Fruit fly (Drosophila melanogaster) whole organism, adult: ENCODE results near the gene mino.

ENCODE experiments used
- CG11617 ChIP-seq: fragments of 200-800 bp; sonication (Bioruptor generic); optimal IDR thresholded peaks from 2 replicates; lab custom pipeline; 2017; ENCODE audit warnings: mild to moderate bottlenecking, missing biosample characterization, missing genetic modification reagents, missing genetic modification characterization
- CG12768 ChIP-seq: fragments of 200-800 bp; sonication (Bioruptor generic); optimal IDR thresholded peaks from 2 replicates; lab custom pipeline; 2017; ENCODE audit warnings: missing biosample characterization, missing genetic modification characterization, mild to moderate bottlenecking, moderate library complexity, missing genetic modification reagents
- CG14711 ChIP-seq: fragments of 200-800 bp; sonication (Bioruptor generic); optimal IDR thresholded peaks from 2 replicates; lab custom pipeline; 2018; ENCODE audit warnings: missing biosample characterization, mild to moderate bottlenecking, missing genetic modification characterization, moderate library complexity
- CG1620 ChIP-seq: fragments of 200-800 bp; sonication (Bioruptor generic); optimal IDR thresholded peaks from 2 replicates; lab custom pipeline; 2016; ENCODE audit warnings: missing biosample characterization, missing genetic modification characterization
- CG33017 ChIP-seq: fragments of 200-800 bp; sonication (Bioruptor generic); optimal IDR thresholded peaks from 2 replicates; lab custom pipeline; 2018; ENCODE audit warnings: missing biosample characterization, mild to moderate bottlenecking, missing genetic modification characterization, moderate library complexity
- CG5204 ChIP-seq: fragments of 200-800 bp; sonication (Bioruptor generic); optimal IDR thresholded peaks from 2 replicates; lab custom pipeline; 2016; ENCODE audit warnings: missing biosample characterization, missing genetic modification characterization
- CG7045 ChIP-seq: fragments of 200-800 bp; sonication (Bioruptor generic); optimal IDR thresholded peaks from 2 replicates; lab custom pipeline; 2017; ENCODE audit warnings: missing biosample characterization, mild to moderate bottlenecking, missing genetic modification characterization
- CG7101 ChIP-seq: fragments of 200-800 bp; sonication (Bioruptor generic); optimal IDR thresholded peaks from 2 replicates; lab custom pipeline; 2018; ENCODE audit warnings: missing biosample characterization, mild to moderate bottlenecking, missing genetic modification characterization, moderate library complexity
- Clk ChIP-seq: fragments of 200-800 bp; sonication (Bioruptor generic); optimal IDR thresholded peaks from 2 replicates; lab custom pipeline; 2017; ENCODE audit warnings: missing biosample characterization, missing genetic modification characterization
- Crg-1 ChIP-seq: fragments of 200-800 bp; sonication (Bioruptor generic); optimal IDR thresholded peaks from 2 replicates; lab custom pipeline; 2016; ENCODE audit warnings: missing biosample characterization, missing genetic modification characterization
- Hr96 ChIP-seq: fragments of 200-800 bp; sonication (Bioruptor generic); optimal IDR thresholded peaks from 2 replicates; lab custom pipeline; 2016; ENCODE audit warnings: missing biosample characterization, missing genetic modification characterization
- Mnt ChIP-seq: fragments of 200-800 bp; sonication (Bioruptor generic); optimal IDR thresholded peaks from 2 replicates; lab custom pipeline; 2016; ENCODE audit warnings: missing biosample characterization, mild to moderate bottlenecking, missing genetic modification characterization
- bab1 ChIP-seq: fragments of 200-800 bp; sonication (Bioruptor generic); optimal IDR thresholded peaks from 3 replicates; lab custom pipeline; 2019; ENCODE audit warnings: missing biosample characterization, mild to moderate bottlenecking, missing genetic modification characterization, moderate library complexity
- cic ChIP-seq: fragments of 200-800 bp; sonication (Bioruptor generic); optimal IDR thresholded peaks from 2 replicates; lab custom pipeline; 2017; ENCODE audit warnings: missing biosample characterization, mild to moderate bottlenecking, missing genetic modification characterization, moderate library complexity
- cnc ChIP-seq, 2 experiments: fragments of >200 bp; optimal IDR thresholded peaks; 2 replicates each; lab custom pipeline; 2017
- kay ChIP-seq: fragments of 200-800 bp; sonication (Bioruptor generic); peaks from one replicate; lab custom pipeline; 2016; ENCODE audit warnings: missing biosample characterization, missing genetic modification characterization, borderline replicate concordance
- ovo ChIP-seq: fragments of 200-800 bp; sonication (Bioruptor generic); optimal IDR thresholded peaks from 2 replicates; lab custom pipeline; 2016; ENCODE audit warnings: missing biosample characterization, missing genetic modification characterization
- pad ChIP-seq: fragments of 200-800 bp; sonication (Bioruptor generic); optimal IDR thresholded peaks from 3 replicates; lab custom pipeline; 2017; ENCODE audit warnings: missing biosample characterization, missing genetic modification characterization, mild to moderate bottlenecking, moderate library complexity, missing genetic modification reagents
- tj ChIP-seq: fragments of 200-800 bp; sonication (Bioruptor generic); optimal IDR thresholded peaks from 3 replicates; lab custom pipeline; 2017; ENCODE audit warnings: missing biosample characterization, mild to moderate bottlenecking, missing genetic modification characterization, moderate library complexity
- toe ChIP-seq: fragments of 200-800 bp; sonication (Bioruptor generic); optimal IDR thresholded peaks from 2 replicates; lab custom pipeline; 2016; ENCODE audit warnings: missing biosample characterization, missing genetic modification characterization

mino gene

DNA sequence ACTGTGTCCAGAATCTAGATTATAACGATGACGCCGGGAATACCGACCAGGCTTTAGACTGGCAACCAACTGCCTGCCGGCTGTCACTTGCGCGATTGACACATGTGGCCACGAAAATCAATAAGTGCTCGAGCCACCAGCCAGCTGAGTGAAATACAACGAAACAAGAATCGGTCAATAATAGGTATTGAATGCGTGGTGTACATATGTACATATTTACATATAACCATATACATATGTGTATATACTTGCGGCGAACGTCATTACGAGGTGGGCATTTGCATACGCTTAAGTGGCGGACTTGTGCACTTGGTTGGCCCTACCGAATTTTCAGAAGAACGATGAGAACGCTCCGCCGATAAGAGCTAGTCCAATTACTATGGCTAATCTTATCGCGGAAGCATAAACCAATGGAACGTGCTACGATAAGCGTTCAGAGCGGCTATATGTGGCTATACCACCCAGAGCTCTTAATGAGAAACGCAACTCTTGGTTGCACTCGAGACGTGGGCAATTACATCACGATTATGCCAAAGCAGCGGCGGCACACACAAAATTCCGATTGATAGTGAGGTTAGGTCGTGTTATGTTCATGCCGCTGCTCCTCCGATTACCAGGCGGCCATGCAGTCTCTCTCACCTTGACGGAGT is 21.7 kb downstream of the mino start:
- no peak for TF ChIP-seq cic (GFP tag; lab: Kevin White, UChicago)
- no peak for TF ChIP-seq CG12768 (GFP tag; lab: Kevin White, UChicago)
- TF ChIP-seq CG11617 (GFP tag; lab: Kevin White, UChicago): no peak
- peak; percentile 13 for TF ChIP-seq Crg-1
- TF ChIP-seq toe (GFP tag; lab: Kevin White, UChicago): no peak
- TF ChIP-seq CG1620 (GFP tag; lab: Kevin White, UChicago): peak; percentile 1
- TF ChIP-seq ovo (GFP tag; lab: Kevin White, UChicago): no peak
- no peak for TF ChIP-seq bab1 (GFP tag; lab: Kevin White, UChicago)
- no peak for TF ChIP-seq tj
- no peak for TF ChIP-seq CG5204 (GFP tag; lab: Kevin White, UChicago)
- TF ChIP-seq cnc (optimal IDR thresholded peaks at IDR 0.05; lab: Kevin White, UChicago): no peak
- TF ChIP-seq Hr96 (GFP tag; lab: Kevin White, UChicago): no peak
- TF ChIP-seq Clk (GFP tag; lab: Kevin White, UChicago): no peak
- peak; percentile 13 for TF ChIP-seq Mnt (GFP tag; lab: Kevin White, UChicago)
- TF ChIP-seq CG7101: peak; percentile 5
- no peak for TF ChIP-seq CG14711 (tag; lab: Kevin White, UChicago)
- no peak for TF ChIP-seq pad (GFP tag; lab: Kevin White, UChicago)
- TF ChIP-seq kay (GFP tag; lab: Kevin White, UChicago): no peak
- TF ChIP-seq CG7045 (GFP tag; lab: Kevin White, UChicago): no peak
- no peak for TF ChIP-seq CG33017 (tag; lab: Kevin White, UChicago)

DNA sequence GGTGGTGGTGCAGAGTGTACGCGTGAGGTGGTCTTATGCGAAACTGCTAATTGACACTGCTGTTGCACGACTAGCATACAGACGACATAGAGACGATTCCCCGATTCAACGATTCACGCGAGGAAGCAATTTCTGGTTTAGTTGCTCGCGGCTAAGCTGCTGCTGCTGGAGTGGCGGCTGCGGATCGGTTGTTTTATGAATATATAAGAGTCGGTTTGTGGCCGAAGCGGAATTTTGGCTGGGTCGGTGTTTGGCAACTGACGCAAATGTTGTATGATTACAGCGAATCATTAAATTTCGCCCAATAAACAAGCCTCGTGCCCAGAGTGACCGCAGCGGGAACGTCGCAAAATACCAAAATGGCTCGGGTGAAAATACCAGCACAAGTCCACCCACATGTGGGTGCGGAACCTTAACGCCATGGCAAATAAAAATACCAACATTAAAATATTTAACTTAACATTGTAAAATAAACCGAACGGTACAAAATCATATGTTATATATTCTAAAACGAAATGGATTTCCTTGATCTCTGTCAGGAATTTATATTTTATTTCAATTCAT is 22.8 kb downstream of the mino start, which contains the start of gene mfrn:
Gene mfrn, minus strand, starts transcription at position 340 of the 564 bp plus-strand sequence.
- TF ChIP-seq CG33017 (tag; lab: Kevin White, UChicago) (no peak), Mnt (GFP tag; lab: Kevin White, UChicago) (peak; percentile 84), CG5204 (GFP tag; lab: Kevin White, UChicago) (no peak), Hr96 (GFP tag; lab: Kevin White, UChicago) (no peak)

DNA sequence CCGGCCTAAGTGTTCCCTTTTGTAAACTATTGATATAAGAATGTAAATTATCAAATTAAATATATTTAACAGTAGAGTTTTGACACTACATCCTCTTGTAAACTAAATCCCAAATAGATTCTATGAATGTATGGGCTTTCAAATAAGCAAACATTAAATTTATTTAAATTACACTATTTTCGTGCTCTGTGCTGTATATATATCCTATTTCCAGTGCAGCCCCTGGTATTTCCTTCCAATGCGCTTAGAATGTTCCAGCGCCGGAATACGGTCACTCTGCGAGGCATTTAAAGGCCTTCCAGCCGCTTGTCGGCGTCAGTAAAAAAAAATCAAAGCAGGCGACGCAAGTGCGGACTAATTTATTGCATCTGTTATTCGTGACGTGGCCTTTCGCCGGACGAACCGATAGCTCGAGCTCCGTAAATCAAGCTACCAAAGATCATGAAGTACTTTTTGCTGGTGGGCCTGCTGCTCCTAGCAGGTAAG is 23.5 kb downstream of the mino start, which contains the start of gene Gp93:
Gene Gp93, plus strand, starts transcription at position 291 of the 486 bp plus-strand sequence.
- peak; percentile 58 for TF ChIP-seq CG7101
- TF ChIP-seq cnc (optimal IDR thresholded peaks at IDR 0.05; lab: Kevin White, UChicago): no peak
- TF ChIP-seq CG1620 (GFP tag; lab: Kevin White, UChicago): peak; percentile 38
- TF ChIP-seq CG7045 (GFP tag; lab: Kevin White, UChicago): peak; percentile 42
- peak; percentile 14 for TF ChIP-seq Clk (GFP tag; lab: Kevin White, UChicago)
- peak; percentile 17 for TF ChIP-seq tj
- peak; percentile 40 for TF ChIP-seq CG14711 (tag; lab: Kevin White, UChicago)
- peak; percentile 48 for TF ChIP-seq CG33017 (tag; lab: Kevin White, UChicago)
- TF ChIP-seq bab1 (GFP tag; lab: Kevin White, UChicago): peak; percentile 70
- TF ChIP-seq Hr96 (GFP tag; lab: Kevin White, UChicago): no peak
- peak; percentile 2 for TF ChIP-seq ovo (GFP tag; lab: Kevin White, UChicago)
- TF ChIP-seq Mnt (GFP tag; lab: Kevin White, UChicago): peak; percentile 71
- peak; percentile 68 for TF ChIP-seq Crg-1
- no peak for TF ChIP-seq toe (GFP tag; lab: Kevin White, UChicago)
- peak; percentile 46 for TF ChIP-seq CG11617 (GFP tag; lab: Kevin White, UChicago)
- TF ChIP-seq cic (GFP tag; lab: Kevin White, UChicago): peak; percentile 45
- peak; percentile 51 for TF ChIP-seq CG12768 (GFP tag; lab: Kevin White, UChicago)
- TF ChIP-seq CG5204 (GFP tag; lab: Kevin White, UChicago): no peak
- TF ChIP-seq pad (GFP tag; lab: Kevin White, UChicago): no peak
- TF ChIP-seq kay (GFP tag; lab: Kevin White, UChicago): no peak

DNA sequence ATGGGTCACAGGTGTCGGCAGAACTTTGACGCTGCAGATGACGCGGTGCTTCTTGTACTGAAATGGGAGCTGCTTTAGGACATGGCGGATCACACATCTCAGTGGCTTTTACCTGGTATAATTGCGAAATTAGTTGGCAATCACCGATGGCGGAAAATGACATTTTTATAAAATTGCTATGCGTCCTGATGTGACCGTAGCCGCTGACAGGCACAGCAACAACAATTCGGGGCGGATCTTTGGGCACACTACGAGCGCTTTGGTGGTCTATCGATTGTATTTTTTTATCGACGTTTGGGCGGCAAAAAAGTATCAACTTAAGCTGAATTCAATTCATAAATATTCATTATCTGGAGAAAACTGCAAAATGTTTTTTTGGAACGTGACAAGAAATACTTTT is 28.9 kb downstream of the mino start, which contains the start of gene CG4951:
Gene CG4951, minus strand, starts transcription at position 223 of the 400 bp plus-strand sequence.
- no peak for TF ChIP-seq cic (GFP tag; lab: Kevin White, UChicago)
- peak; percentile 31 for TF ChIP-seq bab1 (GFP tag; lab: Kevin White, UChicago)

DNA sequence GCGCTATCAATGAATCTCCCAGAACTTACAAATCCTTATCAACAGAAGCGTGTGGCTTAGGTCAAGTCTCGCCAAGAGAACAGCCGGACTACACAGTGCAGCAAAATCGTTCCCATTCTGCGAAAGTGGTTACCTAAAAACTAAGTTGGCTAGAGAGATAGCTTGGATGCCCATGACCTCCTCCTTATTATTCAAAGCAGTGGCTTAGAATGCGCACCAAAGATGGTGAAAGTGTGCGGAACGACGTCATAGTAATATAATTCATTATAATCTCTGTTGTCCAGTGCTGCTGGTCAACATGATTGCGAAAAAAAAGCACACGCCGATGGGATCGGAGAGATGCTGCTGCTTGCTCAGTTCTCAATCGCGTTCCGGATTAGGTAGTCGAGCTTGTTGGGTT is 29.5 kb downstream of the mino start, which contains the start of gene Nep7:
Gene Nep7, plus strand, starts transcription at position 385 of the 400 bp plus-strand sequence.
- TF ChIP-seq kay (GFP tag; lab: Kevin White, UChicago) (no peak), cic (GFP tag; lab: Kevin White, UChicago) (peak; percentile 97), CG12768 (GFP tag; lab: Kevin White, UChicago) (peak; percentile 16), CG33017 (tag; lab: Kevin White, UChicago) (peak; percentile 30), CG7045 (GFP tag; lab: Kevin White, UChicago) (no peak), CG7101 (peak; percentile 26)

DNA sequence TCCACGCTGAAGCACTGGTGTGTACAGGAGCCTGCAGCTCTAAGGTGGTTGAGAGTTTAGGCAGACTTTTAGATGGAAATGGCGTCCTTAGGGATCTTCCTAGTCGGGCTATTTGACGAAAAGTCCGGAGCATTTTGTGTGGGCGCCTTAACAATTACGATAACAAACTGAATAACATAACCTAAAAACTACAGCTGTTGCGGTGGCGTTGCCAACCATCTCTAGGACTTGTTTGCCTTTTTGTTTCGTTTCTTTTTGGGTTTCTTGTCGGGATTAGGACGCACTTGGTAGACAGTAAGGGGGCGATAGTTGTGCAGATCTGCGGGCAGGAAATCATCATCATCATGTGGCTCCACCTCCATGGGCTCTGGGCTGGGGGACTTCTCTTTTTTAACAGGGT is 33.0 kb downstream of the mino start:
- TF ChIP-seq cnc (optimal IDR thresholded peaks at IDR 0.05; lab: Kevin White, UChicago) (no peak), CG5204 (GFP tag; lab: Kevin White, UChicago) (no peak), Mnt (GFP tag; lab: Kevin White, UChicago) (no peak), tj (no peak), kay (GFP tag; lab: Kevin White, UChicago) (no peak), Hr96 (GFP tag; lab: Kevin White, UChicago) (no peak), toe (GFP tag; lab: Kevin White, UChicago) (no peak), Clk (GFP tag; lab: Kevin White, UChicago) (no peak), CG14711 (tag; lab: Kevin White, UChicago) (no peak), Crg-1 (no peak), CG1620 (GFP tag; lab: Kevin White, UChicago) (no peak), CG33017 (tag; lab: Kevin White, UChicago) (no peak), pad (GFP tag; lab: Kevin White, UChicago) (no peak), CG11617 (GFP tag; lab: Kevin White, UChicago) (no peak), cic (GFP tag; lab: Kevin White, UChicago) (no peak), CG7045 (GFP tag; lab: Kevin White, UChicago) (no peak), CG7101 (no peak), ovo (GFP tag; lab: Kevin White, UChicago) (no peak), bab1 (GFP tag; lab: Kevin White, UChicago) (no peak), CG12768 (GFP tag; lab: Kevin White, UChicago) (no peak)
